Fruit fly (Drosophila melanogaster) S2 (cell line): Measurements from ENCODE around the gene CG6511.

Source experiments
- CG8478 ChIP-seq: fragments of >200 bp; optimal IDR thresholded peaks from 2 replicates; lab custom pipeline; 2018
- CTCF ChIP-seq, 2 experiments: fragments of >200 bp; optimal IDR thresholded peaks; 2 replicates each; lab custom pipeline; 2018

DNA sequence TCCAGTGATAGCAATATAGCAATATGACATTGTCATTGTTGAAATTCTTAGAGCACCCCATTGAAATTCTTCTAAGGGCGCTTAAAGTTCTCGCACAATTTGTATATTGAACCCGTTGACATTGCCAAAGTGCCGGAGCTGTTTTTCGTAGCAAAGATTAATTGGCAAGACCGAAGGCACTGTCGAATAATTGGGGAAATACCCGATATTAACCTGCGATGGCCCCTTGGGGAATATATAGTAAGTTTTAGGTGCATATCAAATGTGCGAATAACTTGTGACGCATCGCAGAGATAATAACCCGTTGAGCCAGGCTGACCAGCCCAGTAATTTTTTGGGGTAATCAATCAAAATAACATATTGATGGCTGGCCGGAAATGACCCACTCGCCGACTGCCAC is 34.5 kb upstream of the CG6511 start:
- no peak for TF ChIP-seq CTCF (optimal IDR thresholded peaks at IDR 0.05; lab: Kevin White, UChicago)
- TF ChIP-seq CG8478 (lab: Kevin White, UChicago) = no peak
